Fruit fly (Drosophila melanogaster) whole organism, embryonic: ENCODE measurements around the gene NELF-B.

ENCODE experiments used
- Asciz ChIP-seq: fragments of 200-800 bp; sonication (Bioruptor generic); optimal IDR thresholded peaks from 2 replicates; lab custom pipeline; 2017; ENCODE audit warnings: missing biosample characterization, mild to moderate bottlenecking, missing genetic modification characterization, missing genetic modification reagents
- CG10267 ChIP-seq: fragments of 200-800 bp; sonication (Bioruptor generic); optimal IDR thresholded peaks from 2 replicates; lab custom pipeline; 2018; ENCODE audit warnings: missing biosample characterization, mild to moderate bottlenecking, missing genetic modification characterization, moderate library complexity
- CG10366 ChIP-seq: fragments of 200-800 bp; sonication (Bioruptor generic); IDR thresholded peaks from 2 replicates; pipeline ENCODE4 v1.3.6; 2022; ENCODE audit warnings: missing biosample characterization, missing genetic modification characterization
- CG14667 ChIP-seq: fragments of 200-800 bp; sonication (Bioruptor generic); IDR thresholded peaks from 2 replicates; pipeline ENCODE4 v1.3.6; 2022; ENCODE audit warnings: missing biosample characterization, missing genetic modification characterization
- CG15514 ChIP-seq: fragments of 200-800 bp; sonication (Bioruptor generic); optimal IDR thresholded peaks from 3 replicates; lab custom pipeline; 2017; ENCODE audit warnings: missing biosample characterization, missing genetic modification characterization, mild to moderate bottlenecking, moderate library complexity, missing genetic modification reagents
- CG15601 ChIP-seq: fragments of 200-800 bp; sonication (Bioruptor generic); optimal IDR thresholded peaks from 3 replicates; lab custom pipeline; 2019; ENCODE audit warnings: missing biosample characterization, mild to moderate bottlenecking, missing genetic modification characterization, moderate library complexity
- CG17186 ChIP-seq: fragments of 200-800 bp; sonication (Bioruptor generic); optimal IDR thresholded peaks from 3 replicates; lab custom pipeline; 2017; ENCODE audit warnings: missing biosample characterization, missing genetic modification reagents, missing genetic modification characterization
- CG18262 ChIP-seq: fragments of 200-800 bp; optimal IDR thresholded peaks from 3 replicates; lab custom pipeline; 2019; ENCODE audit warnings: missing biosample characterization, mild to moderate bottlenecking, missing genetic modification characterization, moderate library complexity
- CG18764 ChIP-seq: fragments of 200-800 bp; sonication (Bioruptor generic); optimal IDR thresholded peaks from 3 replicates; lab custom pipeline; 2016; ENCODE audit warnings: missing biosample characterization, missing genetic modification characterization
- CG31388 ChIP-seq: fragments of 200-800 bp; sonication (Bioruptor generic); optimal IDR thresholded peaks from 2 replicates; lab custom pipeline; 2016; ENCODE audit warnings: missing biosample characterization, missing genetic modification characterization
- CG32767 ChIP-seq: fragments of 200-800 bp; sonication (Bioruptor generic); IDR thresholded peaks from 2 replicates; pipeline ENCODE4 v1.3.6; 2022; ENCODE audit warnings: missing biosample characterization, missing genetic modification characterization
- CG4328 ChIP-seq: fragments of 200-800 bp; sonication (Bioruptor generic); optimal IDR thresholded peaks from 3 replicates; lab custom pipeline; 2017; ENCODE audit warnings: missing biosample characterization, missing genetic modification reagents, missing genetic modification characterization
- CG7357 ChIP-seq: fragments of 200-800 bp; sonication (Bioruptor generic); IDR thresholded peaks from 3 replicates; pipeline ENCODE4 v1.3.6; 2022; ENCODE audit warnings: missing biosample characterization, missing genetic modification characterization
- CG8290 ChIP-seq, 3 experiments: fragments of 200-800 bp; sonication (Bioruptor generic); optimal IDR thresholded peaks; 2 replicates each; lab custom pipeline; 2016 to 2019; ENCODE audit warnings: missing biosample characterization in 3 of 3, missing genetic modification characterization in 3 of 3, mild to moderate bottlenecking in 2 of 3, moderate library complexity in 1 of 3
- Doc3 ChIP-seq: fragments of 200-800 bp; sonication (Bioruptor generic); IDR thresholded peaks from 3 replicates; pipeline ENCODE4 v1.3.6; 2022; ENCODE audit warnings: missing biosample characterization, missing genetic modification characterization; ENCODE audit not compliant: partially characterized antibody
- E2f1 ChIP-seq: fragments of 200-800 bp; sonication (Bioruptor generic); IDR thresholded peaks from 2 replicates; pipeline ENCODE4 v1.3.6; 2022; ENCODE audit warnings: missing biosample characterization, missing genetic modification characterization
- ERR ChIP-seq: fragments of 200-800 bp; sonication (Bioruptor generic); optimal IDR thresholded peaks from 2 replicates; lab custom pipeline; 2016; ENCODE audit warnings: missing biosample characterization, missing genetic modification characterization
- Fer1 ChIP-seq: fragments of 200-800 bp; sonication (Bioruptor generic); optimal IDR thresholded peaks from 2 replicates; lab custom pipeline; 2017; ENCODE audit warnings: missing biosample characterization, mild to moderate bottlenecking, missing genetic modification characterization
- HHEX ChIP-seq: fragments of 200-800 bp; sonication (Bioruptor generic); optimal IDR thresholded peaks from 3 replicates; lab custom pipeline; 2017; ENCODE audit warnings: missing biosample characterization, mild to moderate bottlenecking, missing genetic modification characterization, missing genetic modification reagents
- Jarid2 ChIP-seq: fragments of 200-800 bp; sonication (Bioruptor generic); optimal IDR thresholded peaks from 3 replicates; lab custom pipeline; 2017; ENCODE audit warnings: mild to moderate bottlenecking, missing biosample characterization, missing genetic modification reagents, missing genetic modification characterization
- Lhr ChIP-seq: fragments of 200-800 bp; sonication (Bioruptor generic); optimal IDR thresholded peaks from 3 replicates; lab custom pipeline; 2017; ENCODE audit warnings: mild to moderate bottlenecking, missing biosample characterization, missing genetic modification reagents, missing genetic modification characterization
- Lim3 ChIP-seq: fragments of 200-800 bp; sonication (Bioruptor generic); IDR thresholded peaks from 2 replicates; pipeline ENCODE4 v1.3.6; 2022; ENCODE audit warnings: missing biosample characterization, missing genetic modification characterization
- NC2α ChIP-seq: fragments of 200-800 bp; sonication (Bioruptor generic); optimal IDR thresholded peaks from 2 replicates; lab custom pipeline; 2016; ENCODE audit warnings: missing biosample characterization, missing genetic modification characterization
- NFAT ChIP-seq: fragments of 200-800 bp; sonication (Bioruptor generic); IDR thresholded peaks from 2 replicates; pipeline ENCODE4 v1.3.6; 2022; ENCODE audit warnings: missing biosample characterization, missing genetic modification characterization
- Neu2 ChIP-seq: fragments of 200-800 bp; sonication (Bioruptor generic); optimal IDR thresholded peaks from 3 replicates; lab custom pipeline; 2016; ENCODE audit warnings: missing biosample characterization, missing genetic modification characterization, borderline replicate concordance
- Nf-YC ChIP-seq: fragments of 200-800 bp; optimal IDR thresholded peaks from 3 replicates; lab custom pipeline; 2019; ENCODE audit warnings: missing biosample characterization, mild to moderate bottlenecking, missing genetic modification characterization, moderate library complexity
- Ravus ChIP-seq: fragments of 200-800 bp; sonication (Bioruptor generic); IDR thresholded peaks from 2 replicates; pipeline ENCODE4 v1.3.6; 2022; ENCODE audit warnings: missing biosample characterization, missing genetic modification characterization
- Ssrp ChIP-seq: fragments of 200-800 bp; sonication (Bioruptor generic); optimal IDR thresholded peaks from 2 replicates; lab custom pipeline; 2018; ENCODE audit warnings: missing biosample characterization, mild to moderate bottlenecking, missing genetic modification characterization, moderate library complexity
- Vsx1 ChIP-seq: fragments of 200-800 bp; sonication (Bioruptor generic); optimal IDR thresholded peaks from 2 replicates; lab custom pipeline; 2017; ENCODE audit warnings: missing biosample characterization, mild to moderate bottlenecking, missing genetic modification characterization, missing genetic modification reagents
- YL-1 ChIP-seq: fragments of 200-800 bp; sonication (Bioruptor generic); optimal IDR thresholded peaks from 3 replicates; lab custom pipeline; 2017; ENCODE audit warnings: missing biosample characterization, mild to moderate bottlenecking, missing genetic modification characterization
- ase ChIP-seq: fragments of 200-800 bp; sonication (Bioruptor generic); IDR thresholded peaks from 3 replicates; pipeline ENCODE4 v1.3.6; 2022; ENCODE audit warnings: missing biosample characterization, missing genetic modification characterization
- ash1 ChIP-seq: fragments of 200-800 bp; sonication (Bioruptor generic); optimal IDR thresholded peaks from 2 replicates; lab custom pipeline; 2018; ENCODE audit warnings: missing biosample characterization, mild to moderate bottlenecking, missing genetic modification characterization
- br ChIP-seq: fragments of >200 bp; optimal IDR thresholded peaks from 2 replicates; lab custom pipeline; 2017
- corto ChIP-seq: fragments of 200-800 bp; sonication (Bioruptor generic); optimal IDR thresholded peaks from 2 replicates; lab custom pipeline; 2016; ENCODE audit warnings: missing biosample characterization, mild to moderate bottlenecking, missing genetic modification characterization, moderate library complexity
- croc ChIP-seq: fragments of 200-800 bp; sonication (Bioruptor generic); conservative IDR thresholded peaks from 3 replicates; pipeline ENCODE4 v1.3.6; 2022; ENCODE audit warnings: missing biosample characterization, missing genetic modification characterization
- ftz-f1 ChIP-seq: fragments of 200-800 bp; sonication (Bioruptor generic); optimal IDR thresholded peaks from 2 replicates; lab custom pipeline; 2016; ENCODE audit warnings: missing biosample characterization, missing genetic modification characterization
- jing ChIP-seq: fragments of 200-800 bp; sonication (Bioruptor generic); optimal IDR thresholded peaks from 2 replicates; lab custom pipeline; 2018; ENCODE audit warnings: missing biosample characterization, mild to moderate bottlenecking, missing genetic modification characterization
- lbe ChIP-seq: fragments of 200-800 bp; sonication (Bioruptor generic); optimal IDR thresholded peaks from 2 replicates; lab custom pipeline; 2016; ENCODE audit warnings: missing biosample characterization, mild to moderate bottlenecking, missing genetic modification characterization
- lov ChIP-seq, 2 experiments: fragments of 200-800 bp in 1 of 2; fragments of >200 bp in 1 of 2; sonication (Bioruptor generic) in 1 of 2; IDR thresholded peaks in 1 of 2; optimal IDR thresholded peaks in 1 of 2; 2 replicates in 1 of 2; 3 replicates in 1 of 2; pipeline versions ENCODE4 v1.3.6 to Lab custom; 2017 to 2022; ENCODE audit warnings: missing biosample characterization in 1 of 2, missing genetic modification characterization in 1 of 2
- org-1 ChIP-seq: fragments of 200-800 bp; sonication (Bioruptor generic); optimal IDR thresholded peaks from 2 replicates; lab custom pipeline; 2017; ENCODE audit warnings: missing biosample characterization, missing genetic modification characterization
- pnt ChIP-seq: fragments of 200-800 bp; sonication (Bioruptor generic); optimal IDR thresholded peaks from 3 replicates; lab custom pipeline; 2016; ENCODE audit warnings: missing biosample characterization, missing genetic modification characterization
- ro ChIP-seq: fragments of 200-800 bp; sonication (Bioruptor generic); IDR thresholded peaks from 2 replicates; pipeline ENCODE4 v1.3.6; 2022; ENCODE audit warnings: missing biosample characterization, missing genetic modification characterization
- row ChIP-seq: fragments of 200-800 bp; sonication (Bioruptor generic); IDR thresholded peaks from 3 replicates; pipeline ENCODE4 v1.3.6; 2022; ENCODE audit warnings: missing biosample characterization, missing genetic modification characterization
- schlank ChIP-seq: fragments of 200-800 bp; sonication (Bioruptor generic); optimal IDR thresholded peaks from 2 replicates; lab custom pipeline; 2018; ENCODE audit warnings: missing biosample characterization, mild to moderate bottlenecking, missing genetic modification characterization
- sd ChIP-seq: fragments of 200-800 bp; sonication (Bioruptor generic); optimal IDR thresholded peaks from 3 replicates; lab custom pipeline; 2018; ENCODE audit warnings: missing biosample characterization, mild to moderate bottlenecking, missing genetic modification characterization, moderate library complexity
- sens ChIP-seq: fragments of 200-800 bp; sonication (Bioruptor generic); peaks from one replicate; lab custom pipeline; 2016; ENCODE audit warnings: missing biosample characterization, missing genetic modification characterization
- tll ChIP-seq, 2 experiments: fragments of 200-800 bp in 1 of 2; fragments of >200 bp in 1 of 2; sonication (Bioruptor generic) in 1 of 2; optimal IDR thresholded peaks; 2 replicates each; lab custom pipeline; 2017 to 2019; ENCODE audit warnings: missing biosample characterization in 2 of 2, missing genetic modification characterization in 2 of 2, mild to moderate bottlenecking in 1 of 2, moderate library complexity in 1 of 2
- zf30C ChIP-seq: fragments of 200-800 bp; sonication (Bioruptor generic); optimal IDR thresholded peaks from 3 replicates; lab custom pipeline; 2018; ENCODE audit warnings: missing biosample characterization, mild to moderate bottlenecking, missing genetic modification characterization

The NELF-B gene

dm6 chrX:7734131-7734930, 6.2 kb upstream of the NELF-B start, which contains the start of the genes Pdp and Rab39 (continued):
- no peak for TF ChIP-seq Vsx1 (GFP tag; lab: Kevin White, UChicago)
- TF ChIP-seq CG31388 = peak; percentile 11
- peak; percentile 6 for TF ChIP-seq NC2α (GFP tag; lab: Kevin White, UChicago)
- TF ChIP-seq CG18764 (GFP tag; lab: Kevin White, UChicago) = peak; percentile 67
- peak; percentile 8 for TF ChIP-seq lbe
- TF ChIP-seq CG8290 (GFP tag; optimal IDR thresholded peaks at IDR 0.05; lab: Kevin White, UChicago) = peak; percentile 69
- peak; percentile 31 to 39 for TF ChIP-seq CG8290 (tag; optimal IDR thresholded peaks at IDR 0.05; lab: Kevin White, UChicago)
- TF ChIP-seq CG17186 (GFP tag; lab: Kevin White, UChicago) = peak; percentile 42
- TF ChIP-seq jing (GFP tag; lab: Kevin White, UChicago) = no peak
- peak; percentile 67 for TF ChIP-seq CG14667 (GFP tag; lab: Robert Waterston, UW)
- peak; percentile 72 for TF ChIP-seq CG32767
- TF ChIP-seq row (GFP tag; lab: Robert Waterston, UW) = peak; percentile 96
- TF ChIP-seq ro (GFP tag; lab: Robert Waterston, UW) = 0 out of 2 replicates have a peak, but pooled peaks have one; percentile 37
- peak; percentile 70 for TF ChIP-seq CG18262 (tag; lab: Kevin White, UChicago)
- no peak for TF ChIP-seq Jarid2
- peak; percentile 66 for TF ChIP-seq HHEX (GFP tag; lab: Kevin White, UChicago)
- no peak; the same call in 1 of the 2 replicates for TF ChIP-seq Lim3 (GFP tag; lab: Robert Waterston, UW)
- TF ChIP-seq E2f1 (GFP tag; lab: Robert Waterston, UW) = peak; percentile 74
- no peak for TF ChIP-seq Neu2 (GFP tag; lab: Kevin White, UChicago)
- TF ChIP-seq sd = no peak
- peak; percentile 61 for TF ChIP-seq ase
- peak; percentile 1 for TF ChIP-seq ERR
- TF ChIP-seq ash1 = no peak
- peak; percentile 31 for TF ChIP-seq corto (GFP tag; lab: Kevin White, UChicago)
- peak; percentile 51 for TF ChIP-seq Lhr (GFP tag; lab: Kevin White, UChicago)
- TF ChIP-seq CG10366 (GFP tag; lab: Robert Waterston, UW) = peak; percentile 74
- peak; percentile 78 for TF ChIP-seq CG15514 (GFP tag; lab: Kevin White, UChicago)
- no peak for TF ChIP-seq br (lab: Kevin White, UChicago)
- no peak for TF ChIP-seq zf30C (GFP tag; lab: Kevin White, UChicago)
- TF ChIP-seq Ssrp (tag; lab: Kevin White, UChicago) = peak; percentile 54
- TF ChIP-seq Asciz (GFP tag; lab: Kevin White, UChicago) = no peak
- TF ChIP-seq CG10267 (tag; lab: Kevin White, UChicago) = peak; percentile 64
- peak; percentile 51 for TF ChIP-seq YL-1 (GFP tag; lab: Kevin White, UChicago)
- TF ChIP-seq lov (optimal IDR thresholded peaks at IDR 0.05; lab: Kevin White, UChicago) = no peak
- 0 out of 3 replicates have a peak, but pooled peaks have one; percentile 48 for TF ChIP-seq lov (GFP tag; IDR thresholded peaks at IDR 0.05; lab: Robert Waterston, UW)
- TF ChIP-seq pnt = peak; percentile 49
- TF ChIP-seq Doc3 (GFP tag; lab: Robert Waterston, UW) = peak; percentile 97
- no peak for TF ChIP-seq ftz-f1 (GFP tag; lab: Kevin White, UChicago)
- peak; percentile 70 for TF ChIP-seq CG4328
- peak; percentile 68 for TF ChIP-seq CG15601 (tag; lab: Kevin White, UChicago)
- TF ChIP-seq schlank = peak; percentile 30
- peak; percentile 91 for TF ChIP-seq sens (GFP tag; lab: Kevin White, UChicago)
- peak; percentile 31 for TF ChIP-seq org-1 (GFP tag; lab: Kevin White, UChicago)
- peak; percentile 67; the same call in 2 of the 3 replicates for TF ChIP-seq CG7357
- no peak for TF ChIP-seq tll (GFP tag; optimal IDR thresholded peaks at IDR 0.05; lab: Kevin White, UChicago)
- peak; percentile 74 for TF ChIP-seq Fer1 (GFP tag; lab: Kevin White, UChicago)
- TF ChIP-seq NFAT (GFP tag; lab: Robert Waterston, UW) = peak; percentile 78; the same call in 1 of the 2 replicates
- peak; percentile 81 for TF ChIP-seq Nf-YC (tag; lab: Kevin White, UChicago)
- TF ChIP-seq Ravus (GFP tag; lab: Robert Waterston, UW) = no peak
- peak; percentile 73 for TF ChIP-seq croc (GFP tag; lab: Robert Waterston, UW)
